Worm (Caenorhabditis elegans) whole organism, early embryonic: ENCODE measurements around the gene fsn-1.

Source experiments
- F13C5.2 ChIP-seq: sonication (generic microtip); optimal IDR thresholded peaks from 2 replicates; lab custom pipeline; 2017; ENCODE audit warnings: mild to moderate bottlenecking, missing genetic modification characterization, inconsistent platforms, missing compliant biosample characterization
- aly-1 ChIP-seq: sonication (generic microtip); optimal IDR thresholded peaks from 2 replicates; lab custom pipeline; 2016; ENCODE audit warnings: missing genetic modification characterization, missing compliant biosample characterization
- ama-1 ChIP-seq: fragments of 150-350 bp; optimal IDR thresholded peaks from 2 replicates; lab custom pipeline; 2014
- ceh-36 ChIP-seq: sonication (generic microtip); optimal IDR thresholded peaks from 2 replicates; lab custom pipeline; 2016; ENCODE audit warnings: missing genetic modification characterization, inconsistent platforms, missing compliant biosample characterization
- scrt-1 ChIP-seq: fragments of 200-800 bp; sonication (Bioruptor generic); IDR thresholded peaks from 2 replicates; pipeline ENCODE4 v1.3.6; 2022; ENCODE audit warnings: missing genetic modification characterization, missing compliant biosample characterization
- sea-1 ChIP-seq: fragments of 200-800 bp; sonication (Bioruptor generic); conservative IDR thresholded peaks from 2 replicates; pipeline ENCODE4 v1.3.6; 2022; ENCODE audit warnings: missing genetic modification characterization, missing compliant biosample characterization
- tbx-37 ChIP-seq: fragments of 200-800 bp; sonication (Bioruptor generic); conservative IDR thresholded peaks from 2 replicates; pipeline ENCODE4 v1.3.6; 2022; ENCODE audit warnings: missing genetic modification reagents, missing genetic modification characterization, missing compliant biosample characterization

The fsn-1 gene

ce11 chrIII:4987666-4988065, 50.5 kb downstream of the fsn-1 start:
- no peak for TF ChIP-seq F13C5.2 (tag; lab: Kevin White, UChicago)
- TF ChIP-seq tbx-37 (GFP tag; lab: Robert Waterston, UW): no peak
- TF ChIP-seq aly-1 (tag; lab: Kevin White, UChicago): no peak
- no peak for TF ChIP-seq ceh-36
- no peak for TF ChIP-seq sea-1
- no peak for TF ChIP-seq scrt-1 (GFP tag; lab: Robert Waterston, UW)
- no peak for TF ChIP-seq ama-1
